Worm (Caenorhabditis elegans): ENCODE data around the gene M79.2.

M79.2 gene

DNA sequence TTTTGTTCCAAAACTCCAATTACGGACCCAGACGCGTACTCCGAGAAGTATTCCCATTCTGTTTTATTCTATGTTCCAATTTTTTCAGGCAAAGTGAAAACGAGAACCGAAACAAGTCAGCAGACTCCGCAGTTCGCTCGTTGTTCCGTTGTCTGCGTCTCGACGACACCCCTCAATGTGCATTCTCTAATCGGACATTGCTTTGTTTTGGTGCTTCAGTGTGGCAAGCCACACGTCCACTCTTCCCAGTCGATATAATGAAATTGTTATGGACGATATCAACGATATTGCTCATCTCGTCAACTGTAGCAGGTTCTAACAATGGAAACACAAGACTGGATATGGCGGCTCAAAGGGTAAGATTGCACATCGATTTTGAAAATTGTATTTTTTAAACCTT is 51.7 kb downstream of the M79.2 start, which contains the start of gene nhx-5:
Gene nhx-5 (plus strand): TSS at position 82 of the 400 bp plus-strand sequence.
- TF ChIP-seq nhr-12 (tag; optimal IDR thresholded peaks at IDR 0.05) = no peak
- no peak for TF ChIP-seq nhr-21 (tag; optimal IDR thresholded peaks at IDR 0.05)
- no peak for TF ChIP-seq dmd-4 (tag; optimal IDR thresholded peaks at IDR 0.05)
- TF ChIP-seq ceh-82 (tag; optimal IDR thresholded peaks at IDR 0.05) = no peak
- no peak for TF ChIP-seq alr-1 (tag; optimal IDR thresholded peaks at IDR 0.05)
- no peak for TF ChIP-seq mdl-1 (tag; optimal IDR thresholded peaks at IDR 0.05)
- no peak for TF ChIP-seq nhr-11 (tag; optimal IDR thresholded peaks at IDR 0.05)
- no peak for TF ChIP-seq mab-5 (tag; optimal IDR thresholded peaks at IDR 0.05)
- TF ChIP-seq lin-39 (tag; optimal IDR thresholded peaks at IDR 0.05) = no peak
- no peak for TF ChIP-seq ceh-16 (tag; optimal IDR thresholded peaks at IDR 0.05)
- TF ChIP-seq egl-27 (tag; optimal IDR thresholded peaks at IDR 0.05) = no peak
